Fruit fly (Drosophila melanogaster) S2 (cell line): Measurements from ENCODE around the gene me31B.
A peak's percentile ranks its signal among the peaks of the same experiment; 100 is the strongest.

Source experiments
- CG8478 ChIP-seq: fragments of >200 bp; optimal IDR thresholded peaks from 2 replicates; lab custom pipeline; 2018
- CTCF ChIP-seq, 2 experiments: fragments of >200 bp; optimal IDR thresholded peaks; 2 replicates each; lab custom pipeline; 2018

me31B gene

DNA sequence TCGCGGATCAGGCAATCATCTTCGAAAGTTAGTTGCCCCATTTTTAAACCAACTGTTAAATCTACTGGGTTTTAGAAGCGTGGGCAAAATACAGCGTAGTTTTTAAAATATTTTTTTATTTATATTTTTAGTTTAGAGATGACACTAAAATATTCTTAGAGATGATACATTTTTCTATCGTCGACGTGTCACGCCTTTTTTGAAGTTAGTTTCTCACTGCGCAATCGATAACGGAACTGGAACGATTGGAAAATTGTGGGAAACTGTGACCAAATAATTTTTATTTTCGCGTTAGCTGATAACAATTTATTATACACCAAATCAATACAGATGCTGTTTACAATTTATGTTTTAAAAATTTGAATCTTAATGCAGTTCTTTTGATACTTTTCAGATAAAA is 39.5 kb downstream of the me31B start, which contains the start of gene Utx:
Gene Utx, minus strand, starts transcription at position 154 of the 400 bp plus-strand sequence.
- TF ChIP-seq CTCF (optimal IDR thresholded peaks at IDR 0.05; lab: Kevin White, UChicago) (peak in 1 of 2 experiments; percentile 21), CG8478 (lab: Kevin White, UChicago) (no peak)

DNA sequence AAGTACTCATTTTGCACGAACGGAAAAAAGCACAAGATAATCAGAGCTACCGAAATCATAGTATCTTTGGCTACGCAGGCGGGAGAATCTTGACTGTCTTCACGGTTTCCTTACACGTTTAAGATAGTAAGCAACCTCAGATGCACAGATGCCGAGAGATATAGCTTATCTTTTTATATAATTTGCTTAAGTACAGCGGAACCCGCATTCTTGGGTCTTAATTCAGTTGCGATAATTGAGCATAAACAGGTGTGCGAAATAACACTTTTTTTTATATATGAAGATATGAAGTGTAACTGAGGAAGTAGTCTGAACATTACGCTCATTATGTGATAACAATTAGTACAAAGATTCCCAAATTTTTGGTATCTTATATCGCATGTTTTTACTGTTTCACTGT is 41.6 kb downstream of the me31B start, which contains the start of gene CG34043:
Gene CG34043, minus strand, starts transcription at position 101 of the 400 bp plus-strand sequence.
- no peak for TF ChIP-seq CG8478 (lab: Kevin White, UChicago)
- no peak for TF ChIP-seq CTCF (optimal IDR thresholded peaks at IDR 0.05; lab: Kevin White, UChicago)

DNA sequence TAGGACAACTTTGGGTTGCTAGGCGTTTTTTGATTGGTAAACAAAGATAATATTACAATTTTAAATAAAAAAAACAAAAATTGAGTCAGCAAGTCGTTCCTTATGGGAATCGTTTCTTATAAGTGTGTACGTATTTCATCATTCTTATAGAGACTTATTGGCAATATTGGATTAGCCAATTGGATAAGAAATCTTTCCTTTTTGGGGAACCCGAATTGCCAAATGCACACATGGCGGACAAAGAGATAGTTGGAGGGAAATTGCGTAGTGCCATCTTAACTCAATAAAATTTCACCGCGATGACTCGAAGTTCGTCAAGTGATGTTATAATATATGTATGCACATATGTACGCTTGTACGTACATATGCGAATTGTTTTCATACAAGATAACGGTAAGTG is 52.1 kb downstream of the me31B start:
- no peak for TF ChIP-seq CG8478 (lab: Kevin White, UChicago)
- no peak for TF ChIP-seq CTCF (optimal IDR thresholded peaks at IDR 0.05; lab: Kevin White, UChicago)
